Fruit fly (Drosophila melanogaster): Measurements from ENCODE around the gene CG13887.

CG13887 gene

DNA sequence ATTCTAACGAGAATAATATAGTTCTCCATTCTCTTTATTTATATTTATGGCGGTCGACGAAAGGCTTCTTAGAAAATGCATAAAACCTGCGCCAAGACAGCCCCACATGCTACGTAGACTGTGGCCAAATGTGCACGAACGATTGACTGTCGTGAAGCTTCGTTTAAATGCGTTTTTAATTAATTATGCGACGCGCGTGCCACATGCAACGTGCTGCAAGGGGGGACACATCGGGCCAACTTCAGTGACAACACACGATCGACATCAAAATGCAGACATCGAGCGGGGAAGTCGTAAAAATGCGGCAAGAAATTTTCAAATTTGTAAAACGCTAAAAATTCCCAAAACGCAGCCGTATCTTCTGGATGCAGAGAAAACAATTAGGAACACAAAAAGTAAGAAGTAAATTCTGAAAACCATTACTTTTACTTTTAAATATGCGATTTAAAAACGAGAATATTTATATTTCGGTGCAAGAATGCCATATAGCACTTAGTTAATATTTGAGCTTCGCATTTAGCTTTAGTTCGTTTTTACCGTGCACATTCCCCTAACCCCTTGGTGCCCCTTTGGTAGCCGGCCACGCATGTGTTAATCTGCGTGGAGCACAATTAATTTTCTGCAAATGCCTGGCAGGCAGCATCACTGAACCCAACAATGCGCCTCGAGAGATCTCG is 37.7 kb upstream of the CG13887 start:
- TF ChIP-seq CkIIα-i1 (GFP tag; IDR thresholded peaks at IDR 0.05) (no peak), CG18764 (GFP tag; optimal IDR thresholded peaks at IDR 0.05) (peak; percentile 13), Spps (tag; optimal IDR thresholded peaks at IDR 0.05) (peak; percentile 11), CG11456 (GFP tag; IDR thresholded peaks at IDR 0.05) (no peak), H15 (GFP tag; IDR thresholded peaks at IDR 0.05) (no peak), BtbVII (GFP tag; optimal IDR thresholded peaks at IDR 0.05) (no peak), CG5953 (GFP tag; IDR thresholded peaks at IDR 0.05) (0 out of 2 replicates have a peak, but pooled peaks have one; percentile 23), E2f1 (GFP tag; IDR thresholded peaks at IDR 0.05) (peak; percentile 15; the same call in 1 of the 2 replicates), fu2 (GFP tag; optimal IDR thresholded peaks at IDR 0.05) (no peak), gem (tag; optimal IDR thresholded peaks at IDR 0.05) (peak; percentile 67), CG1832 (GFP tag; optimal IDR thresholded peaks at IDR 0.05) (no peak), CG9727 (GFP tag; optimal IDR thresholded peaks at IDR 0.05) (peak; percentile 15), MBD-R2 (GFP tag; IDR thresholded peaks at IDR 0.05) (no peak), BEAF-32 (GFP tag; optimal IDR thresholded peaks at IDR 0.05) (no peak), ssp (GFP tag; IDR thresholded peaks at IDR 0.05) (peak; percentile 42; the same call in 1 of the 2 replicates), zf30C (GFP tag; optimal IDR thresholded peaks at IDR 0.05) (no peak), CG4820 (GFP tag; optimal IDR thresholded peaks at IDR 0.05) (peak; percentile 32), CG12155 (GFP tag; optimal IDR thresholded peaks at IDR 0.05) (no peak), Fer1 (GFP tag; optimal IDR thresholded peaks at IDR 0.05) (no peak), Side (GFP tag; optimal IDR thresholded peaks at IDR 0.05) (no peak), CG6254 (GFP tag; optimal IDR thresholded peaks at IDR 0.05) (peak; percentile 62), tin (GFP tag; optimal IDR thresholded peaks at IDR 0.05) (no peak), D19A (tag; optimal IDR thresholded peaks at IDR 0.05) (peak; percentile 23), CG17328 (GFP tag; IDR thresholded peaks at IDR 0.05) (peak; percentile 67; the same call in 1 of the 2 replicates), sens (GFP tag) (peak; percentile 92), bcd (GFP tag; optimal IDR thresholded peaks at IDR 0.05) (no peak), CG10462 (GFP tag; optimal IDR thresholded peaks at IDR 0.05) (no peak), run (tag; optimal IDR thresholded peaks at IDR 0.05) (no peak), Neu2 (GFP tag; optimal IDR thresholded peaks at IDR 0.05; ENCODE audit: borderline replicate concordance) (no peak), CG8924 (tag; optimal IDR thresholded peaks at IDR 0.05) (peak; percentile 18), inv (GFP tag; IDR thresholded peaks at IDR 0.05; ENCODE audit: partially characterized antibody) (no peak), CG7271 (tag; optimal IDR thresholded peaks at IDR 0.05) (no peak), Lpt (GFP tag; optimal IDR thresholded peaks at IDR 0.05) (no peak), az2 (GFP tag; optimal IDR thresholded peaks at IDR 0.05) (peak; percentile 41), Dfd (GFP tag; optimal IDR thresholded peaks at IDR 0.05) (no peak), CG13123 (GFP tag; optimal IDR thresholded peaks at IDR 0.05) (no peak), Abd-B (GFP tag; optimal IDR thresholded peaks at IDR 0.05) (no peak), nom (GFP tag; optimal IDR thresholded peaks at IDR 0.05) (peak; percentile 15), CG11398 (GFP tag; optimal IDR thresholded peaks at IDR 0.05) (no peak), Nf-YA (GFP tag; IDR thresholded peaks at IDR 0.05) (no peak), amos (GFP tag; IDR thresholded peaks at IDR 0.05; ENCODE audit: partially characterized antibody) (no peak), her (GFP tag; optimal IDR thresholded peaks at IDR 0.05) (no peak), Fer2 (tag; optimal IDR thresholded peaks at IDR 0.05) (no peak), pho (GFP tag; optimal IDR thresholded peaks at IDR 0.05) (no peak), Sry-β (GFP tag; optimal IDR thresholded peaks at IDR 0.05) (no peak), CG32772 (GFP tag; IDR thresholded peaks at IDR 0.05) (peak; percentile 65), Elba2 (GFP tag; optimal IDR thresholded peaks at IDR 0.05) (no peak), hkb (optimal IDR thresholded peaks at IDR 0.05) (no peak), hkb (GFP tag; IDR thresholded peaks at IDR 0.05) (peak; percentile 52), CG4424 (GFP tag; optimal IDR thresholded peaks at IDR 0.05) (peak; percentile 31), mirr (GFP tag; optimal IDR thresholded peaks at IDR 0.05) (no peak)
